Worm (Caenorhabditis elegans) whole organism, L1 larva: ENCODE measurements around the gene F39B3.3.

Experiments
- C04F5.9 ChIP-seq: sonication (generic microtip); optimal IDR thresholded peaks from 2 replicates; lab custom pipeline; 2016; ENCODE audit warnings: missing genetic modification characterization, missing compliant biosample characterization
- C16A3.4 ChIP-seq: fragments of 150-350 bp; optimal IDR thresholded peaks from 2 replicates; lab custom pipeline; 2014; ENCODE audit warnings: missing biosample characterization, missing genetic modification characterization
- F16B12.6 ChIP-seq: fragments of 150-350 bp; optimal IDR thresholded peaks from 2 replicates; lab custom pipeline; 2014; ENCODE audit warnings: missing biosample characterization, missing genetic modification characterization
- aha-1 ChIP-seq: fragments of 150-350 bp; optimal IDR thresholded peaks from 2 replicates; lab custom pipeline; 2014; ENCODE audit warnings: missing biosample characterization, missing genetic modification characterization
- aly-2 ChIP-seq: fragments of 150-350 bp; optimal IDR thresholded peaks from 2 replicates; lab custom pipeline; 2014; ENCODE audit warnings: missing biosample characterization, missing genetic modification characterization
- ama-1 ChIP-seq: fragments of 150-350 bp; optimal IDR thresholded peaks from 2 replicates; lab custom pipeline; 2014
- blmp-1 ChIP-seq: fragments of 150-350 bp; optimal IDR thresholded peaks from 2 replicates; lab custom pipeline; 2014; ENCODE audit warnings: missing biosample characterization, missing genetic modification characterization
- ceh-63 ChIP-seq: fragments of 200-800 bp; sonication (Bioruptor generic); optimal IDR thresholded peaks from 2 replicates; lab custom pipeline; 2018; ENCODE audit warnings: mild to moderate bottlenecking, missing genetic modification characterization, missing compliant biosample characterization
- ceh-88 ChIP-seq: fragments of 200-800 bp; sonication (Bioruptor generic); IDR thresholded peaks from 2 replicates; pipeline ENCODE4 v1.3.6; 2022; ENCODE audit warnings: missing genetic modification characterization, missing compliant biosample characterization
- ces-1 ChIP-seq: fragments of 150-350 bp; optimal IDR thresholded peaks from 2 replicates; lab custom pipeline; 2014; ENCODE audit warnings: missing biosample characterization, missing genetic modification reagents, missing genetic modification characterization
- efl-1 ChIP-seq, 4 experiments: fragments of 150-350 bp; optimal IDR thresholded peaks in 3 of 4; peaks in 1 of 4; 1 replicate in 1 of 4; 2 replicates in 3 of 4; lab custom pipeline; 2014; ENCODE audit warnings: missing biosample characterization in 2 of 4, missing genetic modification characterization in 2 of 4, missing genetic modification reagents in 2 of 4
- egl-13 ChIP-seq: sonication (generic microtip); optimal IDR thresholded peaks from 2 replicates; lab custom pipeline; 2016; ENCODE audit warnings: missing genotype, missing genetic modification reagents, missing genetic modification characterization, missing compliant biosample characterization
- egl-27 ChIP-seq, 2 experiments: fragments of 150-350 bp in 1 of 2; sonication (generic microtip); optimal IDR thresholded peaks; 3 replicates each; lab custom pipeline; 2017 to 2018; ENCODE audit warnings: missing biosample characterization in 2 of 2, missing genetic modification characterization in 2 of 2, missing genetic modification reagents in 2 of 2
- elt-3 ChIP-seq, 6 experiments: fragments of 150-350 bp in 1 of 6; sonication (generic microtip); optimal IDR thresholded peaks; 2 replicates each; lab custom pipeline; 2017 to 2018; ENCODE audit warnings: missing biosample characterization in 6 of 6, missing genetic modification characterization in 6 of 6, inconsistent platforms in 1 of 6
- ets-5 ChIP-seq: fragments of 200-800 bp; sonication (Bioruptor generic); IDR thresholded peaks from 2 replicates; pipeline ENCODE4 v1.3.6; 2022; ENCODE audit warnings: missing genetic modification characterization, missing compliant biosample characterization
- fkh-10 ChIP-seq: sonication (generic microtip); optimal IDR thresholded peaks from 2 replicates; lab custom pipeline; 2017; ENCODE audit warnings: missing biosample characterization, missing genetic modification reagents, missing genetic modification characterization
- fkh-8 ChIP-seq: sonication (generic microtip); optimal IDR thresholded peaks from 2 replicates; lab custom pipeline; 2016; ENCODE audit warnings: mild to moderate bottlenecking, missing genetic modification characterization, missing compliant biosample characterization
- grh-1 ChIP-seq: fragments of 200-800 bp; sonication (Bioruptor generic); IDR thresholded peaks from 2 replicates; pipeline ENCODE4 v1.3.6; 2022; ENCODE audit warnings: missing genetic modification reagents, missing genetic modification characterization, missing compliant biosample characterization
- hlh-17 ChIP-seq: fragments of 200-800 bp; sonication (Bioruptor generic); optimal IDR thresholded peaks from 2 replicates; lab custom pipeline; 2018; ENCODE audit warnings: missing genetic modification characterization, mild to moderate bottlenecking, missing compliant biosample characterization, moderate library complexity, borderline replicate concordance
- hlh-4 ChIP-seq: sonication (generic microtip); optimal IDR thresholded peaks from 2 replicates; lab custom pipeline; 2016; ENCODE audit warnings: mild to moderate bottlenecking, missing genetic modification characterization, missing compliant biosample characterization
- hpl-2 ChIP-seq: fragments of 150-350 bp; optimal IDR thresholded peaks from 2 replicates; lab custom pipeline; 2014; ENCODE audit warnings: missing biosample characterization, missing genetic modification reagents, missing genetic modification characterization
- irx-1 ChIP-seq: sonication (generic microtip); optimal IDR thresholded peaks from 2 replicates; lab custom pipeline; 2016; ENCODE audit warnings: missing genetic modification characterization, missing compliant biosample characterization
- lin-13 ChIP-seq: fragments of 150-350 bp; optimal IDR thresholded peaks from 2 replicates; lab custom pipeline; 2014; ENCODE audit warnings: missing biosample characterization, missing genetic modification reagents, missing genetic modification characterization
- lin-14 ChIP-seq: fragments of 200-800 bp; sonication (Bioruptor generic); optimal IDR thresholded peaks from 2 replicates; lab custom pipeline; 2018; ENCODE audit warnings: mild to moderate bottlenecking, missing genetic modification characterization, moderate library complexity, missing compliant biosample characterization
- lin-15B ChIP-seq: fragments of 150-350 bp; sonication (generic microtip); optimal IDR thresholded peaks from 3 replicates; lab custom pipeline; 2014; ENCODE audit warnings: missing biosample characterization, missing genetic modification characterization
- lin-35 ChIP-seq, 2 experiments: fragments of 150-350 bp; optimal IDR thresholded peaks; 2 replicates each; lab custom pipeline; 2014; ENCODE audit warnings: missing biosample characterization in 2 of 2, missing genetic modification characterization in 2 of 2, missing genetic modification reagents in 2 of 2
- lin-39 ChIP-seq: fragments of 150-350 bp; optimal IDR thresholded peaks from 2 replicates; lab custom pipeline; 2014; ENCODE audit warnings: missing biosample characterization, missing genetic modification reagents, missing genetic modification characterization
- mdl-1 ChIP-seq, 2 experiments: fragments of 150-350 bp; optimal IDR thresholded peaks; 2 replicates each; lab custom pipeline; 2014 to 2017; ENCODE audit warnings: missing biosample characterization in 2 of 2, missing genetic modification characterization in 2 of 2, inconsistent platforms in 1 of 2
- mef-2 ChIP-seq: fragments of 150-350 bp; optimal IDR thresholded peaks from 2 replicates; lab custom pipeline; 2014; ENCODE audit warnings: missing biosample characterization, missing genetic modification characterization
- mep-1 ChIP-seq: fragments of 150-350 bp; optimal IDR thresholded peaks from 2 replicates; lab custom pipeline; 2014; ENCODE audit warnings: missing biosample characterization, missing genetic modification characterization
- nhr-11 ChIP-seq: fragments of 150-350 bp; optimal IDR thresholded peaks from 2 replicates; lab custom pipeline; 2014; ENCODE audit warnings: missing biosample characterization, missing genetic modification characterization
- nhr-12 ChIP-seq: sonication (generic microtip); optimal IDR thresholded peaks from 2 replicates; lab custom pipeline; 2017; ENCODE audit warnings: missing biosample characterization, missing genetic modification characterization
- nhr-19 ChIP-seq: fragments of 200-800 bp; sonication (Bioruptor generic); conservative IDR thresholded peaks from 2 replicates; pipeline ENCODE4 v1.3.6; 2022; ENCODE audit warnings: missing genetic modification characterization, missing compliant biosample characterization
- nhr-20 ChIP-seq: sonication (generic microtip); optimal IDR thresholded peaks from 2 replicates; lab custom pipeline; 2016; ENCODE audit warnings: mild to moderate bottlenecking, missing genetic modification characterization, missing compliant biosample characterization
- nhr-237 ChIP-seq: fragments of 150-350 bp; optimal IDR thresholded peaks from 2 replicates; lab custom pipeline; 2014; ENCODE audit warnings: missing biosample characterization, missing genetic modification characterization
- nhr-28 ChIP-seq: fragments of 150-350 bp; optimal IDR thresholded peaks from 2 replicates; lab custom pipeline; 2014; ENCODE audit warnings: missing biosample characterization, missing genetic modification characterization
- nhr-47 ChIP-seq: sonication (generic microtip); optimal IDR thresholded peaks from 2 replicates; lab custom pipeline; 2016; ENCODE audit warnings: mild to moderate bottlenecking, missing genetic modification characterization, moderate library complexity, missing compliant biosample characterization
- nhr-71 ChIP-seq: sonication (generic microtip); optimal IDR thresholded peaks from 2 replicates; lab custom pipeline; 2016; ENCODE audit warnings: mild to moderate bottlenecking, missing genetic modification characterization, moderate library complexity, missing compliant biosample characterization
- nhr-84 ChIP-seq: sonication (generic microtip); optimal IDR thresholded peaks from 2 replicates; lab custom pipeline; 2017; ENCODE audit warnings: missing biosample characterization, missing genetic modification characterization
- nhr-85 ChIP-seq: sonication (generic microtip); peaks from one replicate; lab custom pipeline; 2016; ENCODE audit warnings: missing genetic modification characterization, inconsistent platforms, missing compliant biosample characterization
- pag-3 ChIP-seq: sonication (generic microtip); optimal IDR thresholded peaks from 2 replicates; lab custom pipeline; 2017; ENCODE audit warnings: missing genetic modification characterization, mild to moderate bottlenecking, missing compliant biosample characterization, antibody characterized with exemption, borderline replicate concordance; ENCODE audit not compliant: insufficient read depth
- skn-1 ChIP-seq: fragments of 150-350 bp; optimal IDR thresholded peaks from 2 replicates; lab custom pipeline; 2014; ENCODE audit warnings: missing biosample characterization, missing genetic modification characterization
- snu-23 ChIP-seq: sonication (generic microtip); optimal IDR thresholded peaks from 2 replicates; lab custom pipeline; 2016; ENCODE audit warnings: missing genetic modification characterization, missing compliant biosample characterization
- sup-37 ChIP-seq: fragments of 200-800 bp; sonication (Bioruptor generic); optimal IDR thresholded peaks from 2 replicates; lab custom pipeline; 2018; ENCODE audit warnings: mild to moderate bottlenecking, missing genetic modification characterization, missing compliant biosample characterization
- swsn-7 ChIP-seq: sonication (generic microtip); optimal IDR thresholded peaks from 2 replicates; lab custom pipeline; 2016; ENCODE audit warnings: missing genetic modification characterization, missing compliant biosample characterization
- tbx-2 ChIP-seq: sonication (generic microtip); optimal IDR thresholded peaks from 2 replicates; lab custom pipeline; 2016; ENCODE audit warnings: missing genetic modification characterization, missing compliant biosample characterization
- unc-62 ChIP-seq: fragments of 150-350 bp; optimal IDR thresholded peaks from 2 replicates; lab custom pipeline; 2014; ENCODE audit warnings: missing biosample characterization, missing genetic modification reagents, missing genetic modification characterization
- unc-98 ChIP-seq: fragments of 200-800 bp; sonication (Bioruptor generic); IDR thresholded peaks from 2 replicates; pipeline ENCODE4 v1.3.6; 2022; ENCODE audit warnings: missing genetic modification characterization, missing compliant biosample characterization
- xbp-1 ChIP-seq: sonication (generic microtip); optimal IDR thresholded peaks from 2 replicates; lab custom pipeline; 2016; ENCODE audit warnings: missing genetic modification characterization, missing compliant biosample characterization
- ztf-11 ChIP-seq, 2 experiments: sonication (generic microtip); optimal IDR thresholded peaks; 2 replicates each; lab custom pipeline; 2016 to 2017; ENCODE audit warnings: missing genetic modification characterization in 2 of 2, missing biosample characterization in 1 of 2, missing compliant biosample characterization in 1 of 2

F39B3.3 gene

ce11 chrX:17625245-17625644 lies 46.3 kb upstream of the F39B3.3 start:
- TF ChIP-seq lin-13 = no peak

DNA sequence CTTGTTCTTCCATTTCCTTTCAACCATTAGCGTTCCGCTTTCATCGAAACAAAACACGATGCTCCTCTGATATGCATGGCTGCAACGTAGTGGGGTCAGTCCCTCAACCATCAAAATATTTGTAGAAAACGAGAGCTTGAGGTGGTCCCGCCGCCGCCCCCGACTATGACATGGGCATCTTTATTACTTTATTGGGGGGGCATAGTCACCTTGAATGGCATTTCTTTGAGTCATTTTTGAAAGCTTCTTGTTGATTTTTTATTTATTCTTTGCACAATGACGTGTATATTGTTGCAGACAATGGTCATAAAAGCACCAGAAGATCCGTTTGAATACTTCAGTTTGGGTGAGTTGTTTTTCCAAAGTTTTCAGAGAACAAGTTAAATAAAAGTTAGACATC lies 35.3 kb upstream of the F39B3.3 start, which contains the start of gene ncs-7:
ncs-7 (plus strand) TSS at position 301 of the 400 bp plus-strand sequence.
- TF ChIP-seq hlh-17 (no peak), hlh-4 (tag; lab: Kevin White, UChicago) (no peak)

ce11 chrX:17613024-17613423 lies 34.1 kb upstream of the F39B3.3 start:
- TF ChIP-seq mep-1 (no peak), egl-13 (tag; lab: Kevin White, UChicago) (peak; percentile 32), tbx-2 (tag; lab: Kevin White, UChicago) (no peak), aly-2 (tag; lab: Kevin White, UChicago) (no peak), hpl-2 (no peak), lin-15B (tag; lab: Kevin White, UChicago) (no peak), nhr-71 (tag; lab: Kevin White, UChicago) (peak; percentile 37), nhr-47 (peak; percentile 42), nhr-12 (tag; lab: Kevin White, UChicago) (no peak), grh-1 (no peak), mdl-1 (tag; optimal IDR thresholded peaks at IDR 0.05; lab: Kevin White, UChicago) (no peak), egl-27 (tag; optimal IDR thresholded peaks at IDR 0.05; lab: Kevin White, UChicago) (no peak), aha-1 (tag; lab: Kevin White, UChicago) (no peak), nhr-11 (tag; lab: Kevin White, UChicago) (no peak), nhr-84 (no peak), ceh-88 (GFP tag; lab: Robert Waterston, UW) (no peak), skn-1 (tag; lab: Kevin White, UChicago) (no peak), fkh-8 (tag; lab: Kevin White, UChicago) (peak; percentile 46), nhr-237 (no peak), sup-37 (GFP tag; lab: Kevin White, UChicago) (no peak), nhr-85 (tag; lab: Kevin White, UChicago) (no peak), ets-5 (GFP tag; lab: Robert Waterston, UW) (no peak), mef-2 (tag; lab: Kevin White, UChicago) (no peak), swsn-7 (tag; lab: Kevin White, UChicago) (no peak), C04F5.9 (tag; lab: Kevin White, UChicago) (no peak), C16A3.4 (no peak), lin-14 (GFP tag; lab: Kevin White, UChicago) (peak; percentile 58), ama-1 (lab: Kevin White, UChicago) (no peak), unc-62 (no peak), xbp-1 (tag; lab: Kevin White, UChicago) (no peak), irx-1 (no peak), nhr-20 (tag; lab: Kevin White, UChicago) (no peak), lin-35 (GFP tag; optimal IDR thresholded peaks at IDR 0.05; lab: Kevin White, UChicago) (no peak), efl-1 (optimal IDR thresholded peaks at IDR 0.05; lab: Kevin White, UChicago) (no peak), efl-1 (GFP tag; optimal IDR thresholded peaks at IDR 0.05 in 1 of 2; lab: Kevin White, UChicago) (no peak), lin-39 (no peak)

DNA sequence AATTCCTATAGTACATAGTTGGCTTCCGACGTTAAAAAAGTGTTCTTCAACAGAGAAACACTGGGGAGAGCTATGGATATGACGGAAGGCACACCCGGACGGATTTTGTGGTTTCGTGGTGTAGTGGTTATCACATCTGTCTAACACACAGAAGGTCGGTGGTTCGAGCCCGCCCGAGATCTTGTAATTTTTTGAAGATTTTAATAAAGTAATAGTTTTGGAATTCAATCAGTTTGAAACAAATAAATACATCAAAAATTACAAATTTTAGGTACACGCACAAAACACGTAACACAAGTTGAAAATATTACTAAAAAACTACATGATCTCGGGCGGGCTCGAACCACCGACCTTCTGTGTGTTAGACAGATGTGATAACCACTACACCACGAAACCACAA lies 32.3 kb upstream of the F39B3.3 start:
- TF ChIP-seq unc-62 = no peak
- TF ChIP-seq lin-14 (GFP tag; lab: Kevin White, UChicago) = peak; percentile 1
- TF ChIP-seq fkh-10 (GFP tag; lab: Kevin White, UChicago) = no peak
- TF ChIP-seq nhr-19 (GFP tag; lab: Robert Waterston, UW) = peak; percentile 57
- no peak for TF ChIP-seq ces-1
- no peak for TF ChIP-seq unc-98 (GFP tag; lab: Robert Waterston, UW)
- TF ChIP-seq grh-1 = 0 out of 2 replicates have a peak, but pooled peaks have one; percentile 11
- TF ChIP-seq mep-1 = no peak
- no peak for TF ChIP-seq blmp-1 (tag; lab: Kevin White, UChicago)
- no peak for TF ChIP-seq ztf-11 (tag; optimal IDR thresholded peaks at IDR 0.05; lab: Kevin White, UChicago)
- no peak for TF ChIP-seq nhr-28 (tag; lab: Kevin White, UChicago)
- peak; percentile 4 for TF ChIP-seq lin-13
- peak; percentile 39 for TF ChIP-seq nhr-47
- no peak for TF ChIP-seq tbx-2 (tag; lab: Kevin White, UChicago)
- peak; percentile 30 for TF ChIP-seq nhr-71 (tag; lab: Kevin White, UChicago)
- TF ChIP-seq ceh-63 (GFP tag; lab: Kevin White, UChicago) = no peak
- TF ChIP-seq pag-3 (tag; lab: Kevin White, UChicago) = no peak
- TF ChIP-seq F16B12.6 (tag; lab: Kevin White, UChicago) = no peak
- no peak for TF ChIP-seq elt-3 (tag; optimal IDR thresholded peaks at IDR 0.05; lab: Kevin White, UChicago)
- TF ChIP-seq snu-23 (GFP tag; lab: Kevin White, UChicago) = peak; percentile 29
